Fruit fly (Drosophila melanogaster) whole organism, wandering third instar larva: ENCODE data around the gene chas.

ENCODE experiments used
- CG32264 ChIP-seq: fragments of 200-800 bp; sonication (Bioruptor generic); optimal IDR thresholded peaks from 2 replicates; lab custom pipeline; 2016; ENCODE audit warnings: missing biosample characterization, missing genetic modification characterization
- CG9705 ChIP-seq: fragments of 200-800 bp; sonication (Bioruptor generic); optimal IDR thresholded peaks from 2 replicates; lab custom pipeline; 2018; ENCODE audit warnings: missing biosample characterization, mild to moderate bottlenecking, missing genetic modification characterization
- Dfd ChIP-seq: fragments of >200 bp; optimal IDR thresholded peaks from 2 replicates; lab custom pipeline; 2017; ENCODE audit warnings: missing biosample characterization, missing genetic modification characterization
- Dif ChIP-seq: fragments of 200-275, 200-300 bp; sonication (Bioruptor generic); optimal IDR thresholded peaks from 2 replicates; lab custom pipeline; 2018; ENCODE audit warnings: missing biosample characterization, missing genetic modification characterization; ENCODE audit not compliant: partially characterized antibody
- GATAd ChIP-seq: sonication (Bioruptor generic); optimal IDR thresholded peaks from 2 replicates; lab custom pipeline; 2016; ENCODE audit warnings: missing biosample characterization, missing genetic modification characterization
- HLH106 ChIP-seq: fragments of 200-800 bp; optimal IDR thresholded peaks from 3 replicates; lab custom pipeline; 2019; ENCODE audit warnings: missing biosample characterization, mild to moderate bottlenecking, missing genetic modification characterization, moderate library complexity
- Hnf4 ChIP-seq: fragments of 200-800 bp; sonication (Bioruptor generic); optimal IDR thresholded peaks from 2 replicates; lab custom pipeline; 2016; ENCODE audit warnings: missing biosample characterization, mild to moderate bottlenecking, missing genetic modification characterization
- Hr78 ChIP-seq: fragments of >200 bp; optimal IDR thresholded peaks from 2 replicates; lab custom pipeline; 2017; ENCODE audit warnings: missing biosample characterization, missing genetic modification characterization
- Hr83 ChIP-seq: fragments of 200-300 bp; sonication (Bioruptor generic); optimal IDR thresholded peaks from 2 replicates; lab custom pipeline; 2016; ENCODE audit warnings: missing biosample characterization, mild to moderate bottlenecking, missing genetic modification characterization, moderate library complexity; ENCODE audit not compliant: poor library complexity, severe bottlenecking
- Jra ChIP-seq: sonication (Bioruptor generic); optimal IDR thresholded peaks from 2 replicates; lab custom pipeline; 2016; ENCODE audit warnings: missing biosample characterization, missing genetic modification characterization
- Mio ChIP-seq: sonication (Bioruptor generic); optimal IDR thresholded peaks from 2 replicates; lab custom pipeline; 2016; ENCODE audit warnings: missing biosample characterization, missing genetic modification characterization
- Myc ChIP-seq: fragments of >200 bp; optimal IDR thresholded peaks from 2 replicates; lab custom pipeline; 2017
- N ChIP-seq: fragments of >200 bp; optimal IDR thresholded peaks from 2 replicates; lab custom pipeline; 2018; ENCODE audit warnings: missing biosample characterization, missing external identifiers, missing genetic modification characterization
- OdsH ChIP-seq: fragments of 200-800 bp; sonication (Bioruptor generic); optimal IDR thresholded peaks from 2 replicates; lab custom pipeline; 2016; ENCODE audit warnings: missing biosample characterization, mild to moderate bottlenecking, missing genetic modification characterization
- Rel ChIP-seq, 2 experiments: fragments of 200-800 bp; sonication (Bioruptor generic) in 1 of 2; optimal IDR thresholded peaks; 2 replicates in 1 of 2; 3 replicates in 1 of 2; lab custom pipeline; 2016 to 2019; ENCODE audit warnings: mild to moderate bottlenecking in 2 of 2, missing biosample characterization in 2 of 2, missing genetic modification characterization in 2 of 2, moderate library complexity in 1 of 2
- Sp1 ChIP-seq: fragments of 200-800 bp; sonication (Bioruptor generic); optimal IDR thresholded peaks from 3 replicates; lab custom pipeline; 2019; ENCODE audit warnings: missing biosample characterization, mild to moderate bottlenecking, missing genetic modification characterization, moderate library complexity
- br ChIP-seq: fragments of 200-800 bp; sonication (Bioruptor generic); optimal IDR thresholded peaks from 2 replicates; lab custom pipeline; 2016; ENCODE audit warnings: missing biosample characterization, missing genetic modification characterization
- brk ChIP-seq: fragments of 200-800 bp; sonication (Bioruptor generic); optimal IDR thresholded peaks from 2 replicates; lab custom pipeline; 2016; ENCODE audit warnings: missing biosample characterization, mild to moderate bottlenecking, missing genetic modification characterization
- dl ChIP-seq, 2 experiments: fragments of 175-275, 200-275 bp in 1 of 2; fragments of 200-275 bp in 1 of 2; sonication (Bioruptor generic); optimal IDR thresholded peaks; lab custom pipeline; 2018; ENCODE audit warnings: mild to moderate bottlenecking in 2 of 2, missing biosample characterization in 2 of 2, missing genetic modification characterization in 2 of 2, moderate library complexity in 2 of 2; ENCODE audit not compliant: partially characterized antibody in 2 of 2, insufficient read depth in 1 of 2
- dmrt93B ChIP-seq: fragments of 200-800 bp; sonication (Bioruptor generic); optimal IDR thresholded peaks from 2 replicates; lab custom pipeline; 2018; ENCODE audit warnings: missing biosample characterization, mild to moderate bottlenecking, missing genetic modification characterization
- dsf ChIP-seq: sonication (Bioruptor generic); optimal IDR thresholded peaks from 2 replicates; lab custom pipeline; 2016; ENCODE audit warnings: missing biosample characterization, missing genetic modification characterization, borderline replicate concordance
- foxo ChIP-seq, 2 experiments: fragments of 200-800 bp; sonication (Bioruptor generic); optimal IDR thresholded peaks; 2 replicates in 1 of 2; 3 replicates in 1 of 2; lab custom pipeline; 2016 to 2017; ENCODE audit warnings: missing biosample characterization in 2 of 2, missing genetic modification characterization in 2 of 2
- h ChIP-seq: fragments of 200-800 bp; sonication (Bioruptor generic); optimal IDR thresholded peaks from 3 replicates; lab custom pipeline; 2016; ENCODE audit warnings: missing biosample characterization, mild to moderate bottlenecking, missing genetic modification characterization
- jim ChIP-seq: fragments of 175-275, 200-325 bp; sonication (Bioruptor generic); optimal IDR thresholded peaks from 2 replicates; lab custom pipeline; 2016; ENCODE audit warnings: missing biosample characterization, mild to moderate bottlenecking, missing genetic modification characterization
- pan ChIP-seq: fragments of >200 bp; optimal IDR thresholded peaks from 2 replicates; lab custom pipeline; 2017
- psq ChIP-seq: fragments of 200-800 bp; sonication (Bioruptor generic); optimal IDR thresholded peaks from 3 replicates; lab custom pipeline; 2017; ENCODE audit warnings: missing biosample characterization, mild to moderate bottlenecking, missing genetic modification characterization, moderate library complexity
- rgr ChIP-seq: fragments of 200-800 bp; sonication (Bioruptor generic); optimal IDR thresholded peaks from 3 replicates; lab custom pipeline; 2016; ENCODE audit warnings: missing biosample characterization, mild to moderate bottlenecking, missing genetic modification characterization
- sage ChIP-seq: fragments of 200-800 bp; sonication (Bioruptor generic); optimal IDR thresholded peaks from 2 replicates; lab custom pipeline; 2016; ENCODE audit warnings: missing biosample characterization, mild to moderate bottlenecking, missing genetic modification characterization
- tai ChIP-seq: sonication (Bioruptor generic); optimal IDR thresholded peaks from 2 replicates; lab custom pipeline; 2016; ENCODE audit warnings: missing biosample characterization, missing genetic modification characterization
- usp ChIP-seq: fragments of >200 bp; optimal IDR thresholded peaks from 2 replicates; lab custom pipeline; 2017; ENCODE audit warnings: missing biosample characterization, missing genetic modification characterization
- woc ChIP-seq: sonication (Bioruptor generic); optimal IDR thresholded peaks from 2 replicates; lab custom pipeline; 2016; ENCODE audit warnings: missing biosample characterization, mild to moderate bottlenecking, missing genetic modification characterization

Gene chas

dm6 chrX:17698436-17698835, at the start of gene chas:
Gene chas, minus strand, starts transcription at chrX:17698730.
- no peak for TF ChIP-seq usp (GFP tag; lab: Kevin White, UChicago)
- TF ChIP-seq Hr83 (GFP tag; lab: Kevin White, UChicago): no peak
- TF ChIP-seq woc (GFP tag; lab: Kevin White, UChicago): no peak
- no peak for TF ChIP-seq Myc
- TF ChIP-seq dmrt93B: no peak
- peak; percentile 64 for TF ChIP-seq Dif (GFP tag; lab: Kevin White, UChicago)
- TF ChIP-seq N (GFP tag; lab: Kevin White, UChicago): no peak
- TF ChIP-seq pan (lab: Kevin White, UChicago): no peak
- TF ChIP-seq dl (GFP tag; optimal IDR thresholded peaks at IDR 0.05; lab: Kevin White, UChicago; ENCODE audit: insufficient read depth in 1 of 2, partially characterized antibody in 2 of 2): peak in 1 of 2 experiments; percentile 36
- no peak for TF ChIP-seq Jra
- TF ChIP-seq, all 38 proteins: peak for 2

dm6 chrX:17745705-17746416, 47.3 kb upstream of the chas start:
- TF ChIP-seq br (GFP tag; lab: Kevin White, UChicago) (no peak), Sp1 (GFP tag; lab: Kevin White, UChicago) (peak; percentile 28), CG32264 (GFP tag; lab: Kevin White, UChicago) (no peak), CG9705 (no peak), foxo (GFP tag; optimal IDR thresholded peaks at IDR 0.05; lab: Kevin White, UChicago) (no peak), OdsH (peak; percentile 74), h (no peak), dl (GFP tag; optimal IDR thresholded peaks at IDR 0.05; lab: Kevin White, UChicago; ENCODE audit: insufficient read depth in 1 of 2, partially characterized antibody in 2 of 2) (no peak), rgr (GFP tag; lab: Kevin White, UChicago) (peak; percentile 5), usp (GFP tag; lab: Kevin White, UChicago) (no peak), jim (GFP tag; lab: Kevin White, UChicago) (no peak), N (GFP tag; lab: Kevin White, UChicago) (no peak), brk (GFP tag; lab: Kevin White, UChicago) (no peak), psq (GFP tag; lab: Kevin White, UChicago) (peak; percentile 43), dsf (GFP tag; lab: Kevin White, UChicago) (no peak), Hr78 (GFP tag; lab: Kevin White, UChicago) (no peak), Dfd (no peak), Myc (no peak), sage (GFP tag; lab: Kevin White, UChicago) (no peak), Hr83 (GFP tag; lab: Kevin White, UChicago) (no peak), tai (GFP tag; lab: Kevin White, UChicago) (no peak), HLH106 (tag; lab: Kevin White, UChicago) (peak; percentile 12), woc (GFP tag; lab: Kevin White, UChicago) (peak; percentile 18), GATAd (GFP tag; lab: Kevin White, UChicago) (no peak), Mio (GFP tag; lab: Kevin White, UChicago) (no peak), dmrt93B (no peak), Dif (GFP tag; lab: Kevin White, UChicago) (no peak), Jra (peak; percentile 30), Hnf4 (GFP tag; lab: Kevin White, UChicago) (no peak), pan (lab: Kevin White, UChicago) (no peak), Rel (GFP tag; optimal IDR thresholded peaks at IDR 0.05; lab: Kevin White, UChicago) (no peak), Rel (tag; optimal IDR thresholded peaks at IDR 0.05; lab: Kevin White, UChicago) (no peak)

- no peak for TF ChIP-seq Mio (GFP tag; lab: Kevin White, UChicago)
- no peak for TF ChIP-seq br (GFP tag; lab: Kevin White, UChicago)
- TF ChIP-seq, all 38 proteins: peak for 0
Measured at dm6 chrX:17743598-17743997, 45.1 kb upstream of the chas start.
